Worm (Caenorhabditis elegans): ENCODE data around the gene srh-116.

DNA sequence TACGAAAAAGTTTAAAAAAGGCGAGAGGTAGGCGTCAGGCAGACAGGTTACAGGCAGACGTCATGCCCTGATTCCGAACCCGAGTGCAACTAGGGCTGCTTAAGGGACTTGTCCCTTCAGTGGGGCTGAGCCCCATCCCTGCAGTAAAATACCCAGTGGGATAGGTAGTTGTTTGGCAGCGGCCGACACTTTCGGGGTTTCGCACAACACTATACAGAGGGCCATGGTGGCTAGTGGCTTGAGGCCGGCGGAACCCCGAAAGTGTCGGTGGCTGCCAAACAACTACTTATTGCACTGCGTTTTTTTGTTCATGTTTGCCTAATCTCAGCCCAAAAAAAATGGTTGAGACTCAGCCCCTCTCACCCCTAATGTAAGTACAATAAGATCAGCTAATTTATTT lies 39.3 kb downstream of the srh-116 start:
- TF ChIP-seq pha-4 (tag; optimal IDR thresholded peaks at IDR 0.05) (no peak), unc-62 (GFP tag; optimal IDR thresholded peaks at IDR 0.05) (no peak), hmg-1.2 (GFP tag; IDR thresholded peaks at IDR 0.05) (no peak), ztf-22 (GFP tag; optimal IDR thresholded peaks at IDR 0.05) (no peak), F57A8.1 (GFP tag; optimal IDR thresholded peaks at IDR 0.05) (no peak)
